Fruit fly (Drosophila melanogaster) ovary, adult (tissue): ENCODE results near the gene ATPsyngamma.

Experiments used
- CG17801 ChIP-seq: fragments of 200-800 bp; optimal IDR thresholded peaks from 2 replicates; lab custom pipeline; 2019; ENCODE audit warnings: missing biosample characterization, mild to moderate bottlenecking, missing genetic modification characterization, moderate library complexity; ENCODE audit not compliant: partially characterized antibody

The ATPsyngamma gene

dm6 chr3R:29748591-29749303 is at the start of gene ATPsyngamma, which contains the start of gene yata:
TSS of gene ATPsyngamma (minus strand) at chr3R:29749163.
TSS of gene yata (plus strand) at chr3R:29749219.
- peak; percentile 5 for TF ChIP-seq CG17801 (GFP tag; lab: Kevin White, UChicago)

dm6 chr3R:29797183-29797582 is 48.2 kb upstream of the ATPsyngamma start:
- no peak for TF ChIP-seq CG17801 (GFP tag; lab: Kevin White, UChicago)

- peak; percentile 59 for TF ChIP-seq CG17801 (GFP tag; lab: Kevin White, UChicago)
Observed at dm6 chr3R:29794161-29794882, 45.4 kb upstream of the ATPsyngamma start, which contains the start of gene sro. TSS of gene sro (plus strand) at chr3R:29794597.

dm6 chr3R:29790183-29790582 is 41.2 kb upstream of the ATPsyngamma start:
- no peak for TF ChIP-seq CG17801 (GFP tag; lab: Kevin White, UChicago)

DNA sequence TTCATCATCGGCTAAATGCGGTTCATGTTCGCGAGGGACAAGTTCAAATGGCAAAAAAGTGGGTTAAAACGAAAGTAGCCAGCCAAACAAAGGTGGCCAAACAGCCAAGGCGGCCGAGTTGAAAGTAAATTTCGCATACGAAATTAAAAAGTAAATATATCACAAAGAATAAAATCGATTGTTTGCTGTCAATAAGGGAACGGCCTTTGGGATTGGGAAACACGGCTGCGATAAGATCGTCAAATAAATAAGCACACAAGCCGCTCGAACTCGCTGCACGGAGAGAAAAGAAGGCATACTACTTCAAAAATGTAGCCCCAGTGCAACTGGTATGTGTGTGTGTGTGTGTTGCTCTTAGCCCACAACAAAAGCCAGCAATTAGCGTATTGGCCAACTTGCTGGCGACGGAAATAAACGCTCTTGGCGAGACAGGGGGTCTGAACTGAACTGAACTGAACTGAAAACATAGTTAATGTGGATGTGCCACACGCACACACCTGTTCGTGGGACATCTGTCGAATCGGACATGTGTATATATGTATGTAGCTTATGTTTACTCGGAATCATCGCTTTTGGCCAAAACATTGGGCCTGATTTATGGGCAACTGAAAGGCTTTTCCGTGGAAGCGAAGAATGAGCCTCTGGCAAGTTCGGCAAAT is 39.1 kb upstream of the ATPsyngamma start:
- TF ChIP-seq CG17801 (GFP tag; lab: Kevin White, UChicago), result no peak

- peak; percentile 37 for TF ChIP-seq CG17801 (GFP tag; lab: Kevin White, UChicago)
Observed at dm6 chr3R:29786016-29786996, 37.3 kb upstream of the ATPsyngamma start.

dm6 chr3R:29785242-29785641 is 36.3 kb upstream of the ATPsyngamma start:
- TF ChIP-seq CG17801 (GFP tag; lab: Kevin White, UChicago), result no peak

DNA sequence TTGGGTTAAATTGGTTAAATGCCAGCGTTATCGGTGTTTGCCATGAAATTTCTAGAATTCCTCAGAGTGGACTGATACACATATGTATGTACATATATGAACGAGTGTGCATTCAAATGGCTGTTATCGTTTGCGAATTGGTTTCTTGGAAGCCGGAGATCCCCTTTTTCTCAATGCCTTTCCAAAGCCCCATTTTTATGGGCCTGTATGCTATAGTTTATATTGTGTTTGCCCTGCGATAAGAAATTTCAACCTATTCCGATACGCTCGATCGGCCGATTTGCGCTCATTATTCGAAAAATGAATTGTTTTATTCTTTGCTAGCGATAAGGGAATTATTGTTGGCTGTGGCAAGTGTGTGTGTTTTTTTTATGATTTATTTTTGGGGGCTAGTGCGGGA is 34.2 kb upstream of the ATPsyngamma start:
- no peak for TF ChIP-seq CG17801 (GFP tag; lab: Kevin White, UChicago)

DNA sequence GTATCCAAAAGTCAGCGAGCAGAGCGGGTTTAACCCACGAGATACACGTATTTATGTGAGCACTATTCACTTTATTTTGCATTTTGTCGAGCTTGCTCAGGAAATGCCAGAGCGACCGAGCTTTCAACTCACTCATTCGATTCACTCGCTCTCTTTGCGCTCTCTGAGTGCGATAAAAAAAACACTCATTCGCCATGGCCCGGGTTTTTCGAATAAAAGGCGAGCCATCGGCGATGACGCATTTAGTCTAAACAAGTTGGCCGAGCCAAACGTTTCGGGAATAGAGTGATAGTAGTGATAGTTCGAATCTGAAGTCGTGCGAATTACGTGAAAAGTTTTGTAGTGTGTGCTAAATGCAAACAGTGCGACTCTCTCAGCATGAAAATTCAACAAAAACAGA is 33.4 kb upstream of the ATPsyngamma start:
- peak; percentile 61 for TF ChIP-seq CG17801 (GFP tag; lab: Kevin White, UChicago)

DNA sequence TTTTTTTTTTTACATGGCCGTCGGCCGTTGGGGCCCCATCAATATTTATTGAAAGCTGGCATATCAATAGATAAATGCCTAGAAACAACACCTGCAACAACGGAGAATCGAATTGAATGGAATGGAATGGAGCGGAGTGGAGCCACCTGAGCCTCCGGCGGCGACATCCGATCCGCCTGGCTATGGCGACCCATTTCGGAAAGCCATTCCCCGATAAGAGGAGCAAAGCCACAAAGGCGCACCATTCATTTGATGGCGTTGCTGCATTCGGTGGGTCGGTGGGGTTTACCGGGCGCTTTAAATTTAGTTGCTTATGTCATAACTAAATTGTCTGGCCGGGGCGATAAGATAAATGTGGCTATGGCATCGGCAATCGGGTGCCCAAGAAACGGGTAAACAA is 32.9 kb upstream of the ATPsyngamma start:
- TF ChIP-seq CG17801 (GFP tag; lab: Kevin White, UChicago), result no peak

dm6 chr3R:29780402-29781029 is 31.6 kb upstream of the ATPsyngamma start, which contains the start of gene fig:
TSS of gene fig (minus strand) at chr3R:29780452.
- no peak for TF ChIP-seq CG17801 (GFP tag; lab: Kevin White, UChicago)

dm6 chr3R:29778985-29779298 is 30.0 kb upstream of the ATPsyngamma start:
- TF ChIP-seq CG17801 (GFP tag; lab: Kevin White, UChicago), result no peak

DNA sequence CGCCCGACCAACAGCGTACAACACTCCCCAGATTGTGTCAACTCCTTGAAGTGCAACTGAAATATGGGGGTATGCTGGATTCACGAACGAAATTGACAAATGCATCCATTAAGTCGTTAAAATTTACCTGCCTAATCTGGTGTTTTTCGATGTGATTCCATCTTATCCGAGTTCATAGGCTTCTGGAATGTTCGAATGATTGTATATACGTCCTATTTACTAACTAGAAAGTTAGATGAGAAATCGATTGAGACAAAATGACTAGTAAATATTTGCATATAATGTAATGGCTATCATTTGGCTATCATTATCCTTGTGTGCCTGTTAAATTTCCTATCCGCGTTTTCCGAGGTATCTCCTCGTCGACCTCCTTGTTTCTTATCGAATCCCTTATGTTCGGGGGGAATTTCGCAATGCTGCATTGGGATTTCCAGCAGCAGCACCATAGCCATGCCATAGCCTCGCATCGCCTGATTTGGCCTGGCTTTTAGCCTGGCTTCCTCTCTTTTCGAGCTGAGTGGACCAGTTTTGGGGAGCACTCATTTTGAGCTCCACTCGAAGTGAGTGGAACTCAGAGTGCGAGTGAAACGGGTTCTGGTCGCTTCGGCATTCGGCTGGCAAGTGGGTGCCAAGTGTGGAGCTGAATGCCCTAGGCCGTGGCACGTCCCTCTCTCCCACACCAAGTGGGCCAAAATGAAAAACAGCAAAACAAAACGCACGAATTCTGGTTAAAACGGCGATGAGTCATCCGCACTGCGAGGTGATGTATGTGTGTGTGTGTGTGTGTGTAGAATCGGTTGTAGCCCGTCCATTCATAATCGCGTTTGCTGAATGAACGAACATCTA is 29.4 kb upstream of the ATPsyngamma start:
- TF ChIP-seq CG17801 (GFP tag; lab: Kevin White, UChicago), result no peak
